Worm (Caenorhabditis elegans) whole organism, young adult: ENCODE results near the gene klp-20.

Experiments used
- C17E4.6 ChIP-seq: fragments of 200-800 bp; sonication (Bioruptor generic); IDR thresholded peaks from 2 replicates; pipeline ENCODE4 v1.3.6; 2022; ENCODE audit warnings: missing genetic modification reagents, missing genetic modification characterization, missing compliant biosample characterization
- bed-1 ChIP-seq: fragments of 200-800 bp; sonication (Bioruptor generic); IDR thresholded peaks from 2 replicates; pipeline ENCODE4 v1.3.6; 2022; ENCODE audit warnings: missing genetic modification reagents, missing genetic modification characterization, missing compliant biosample characterization
- ceh-58 ChIP-seq: fragments of 200-800 bp; sonication (Bioruptor generic); IDR thresholded peaks from 2 replicates; pipeline ENCODE4 v1.3.6; 2022; ENCODE audit warnings: missing genetic modification characterization, missing compliant biosample characterization
- dox-1 ChIP-seq: fragments of 200-800 bp; sonication (Bioruptor generic); IDR thresholded peaks from 2 replicates; pipeline ENCODE4 v1.3.6; 2022; ENCODE audit warnings: missing genetic modification reagents, missing genetic modification characterization, missing compliant biosample characterization
- dpl-1 ChIP-seq: fragments of 150-350 bp; optimal IDR thresholded peaks from 2 replicates; lab custom pipeline; 2014; ENCODE audit warnings: missing biosample characterization, missing genetic modification reagents, missing genetic modification characterization
- egl-18 ChIP-seq: fragments of 200-800 bp; sonication (Bioruptor generic); IDR thresholded peaks from 2 replicates; pipeline ENCODE4 v1.3.6; 2022; ENCODE audit warnings: missing genetic modification reagents, missing genetic modification characterization, missing compliant biosample characterization
- let-607 ChIP-seq, 2 experiments: fragments of 200-800 bp in 1 of 2; sonication (Bioruptor generic) in 1 of 2; sonication (generic microtip) in 1 of 2; optimal IDR thresholded peaks; 2 replicates each; lab custom pipeline; 2016 to 2018; ENCODE audit warnings: mild to moderate bottlenecking in 2 of 2, missing compliant biosample characterization in 2 of 2, missing genetic modification characterization in 2 of 2, moderate library complexity in 2 of 2, missing genotype in 1 of 2
- lin-26 ChIP-seq: fragments of 200-800 bp; sonication (Bioruptor generic); IDR thresholded peaks from 2 replicates; pipeline ENCODE4 v1.3.6; 2022; ENCODE audit warnings: missing genetic modification reagents, missing genetic modification characterization, missing compliant biosample characterization
- nfya-1 ChIP-seq: sonication (generic microtip); optimal IDR thresholded peaks from 2 replicates; lab custom pipeline; 2017; ENCODE audit warnings: antibody characterized with exemption, missing compliant biosample characterization, missing genetic modification characterization, borderline replicate concordance; ENCODE audit not compliant: insufficient read depth
- nfyb-1 ChIP-seq: fragments of 200-800 bp; sonication (Bioruptor generic); IDR thresholded peaks from 2 replicates; pipeline ENCODE4 v1.3.6; 2022; ENCODE audit warnings: missing genetic modification reagents, missing genetic modification characterization, missing compliant biosample characterization
- snpc-4 ChIP-seq, 5 experiments: fragments of 150-350 bp in 1 of 5; sonication (generic microtip) in 4 of 5; optimal IDR thresholded peaks; 2 replicates each; lab custom pipeline; 2014 to 2018; ENCODE audit warnings: missing genetic modification characterization in 5 of 5, missing biosample characterization in 3 of 5, antibody characterized with exemption in 2 of 5, mild to moderate bottlenecking in 2 of 5, missing compliant biosample characterization in 2 of 5, missing genotype in 2 of 5, moderate library complexity in 2 of 5, missing genetic modification reagents in 1 of 5
- tbp1 ChIP-seq: fragments of 200-800 bp; sonication (Bioruptor generic); optimal IDR thresholded peaks from 2 replicates; lab custom pipeline; 2018; ENCODE audit warnings: mild to moderate bottlenecking, missing genetic modification characterization, missing compliant biosample characterization
- ztf-28 ChIP-seq: fragments of 200-800 bp; sonication (Bioruptor generic); IDR thresholded peaks from 2 replicates; pipeline ENCODE4 v1.3.6; 2022; ENCODE audit warnings: missing genetic modification reagents, missing genetic modification characterization, missing compliant biosample characterization

ce11 chrIII:171617-172016 is 38.2 kb upstream of the klp-20 start, which contains the start of the genes F40G9.9 and F40G9.12:
- TF ChIP-seq let-607 (tag; optimal IDR thresholded peaks at IDR 0.05; lab: Kevin White, UChicago) (no peak), nfya-1 (tag; lab: Kevin White, UChicago) (no peak), snpc-4 (GFP tag; optimal IDR thresholded peaks at IDR 0.05; lab: Kevin White, UChicago) (no peak), snpc-4 (tag; optimal IDR thresholded peaks at IDR 0.05; lab: Kevin White, UChicago) (no peak), dox-1 (GFP tag; lab: Robert Waterston, UW) (no peak), bed-1 (no peak), nfyb-1 (GFP tag; lab: Robert Waterston, UW) (no peak), ceh-58 (GFP tag; lab: Robert Waterston, UW) (no peak), ztf-28 (GFP tag; lab: Robert Waterston, UW) (no peak), C17E4.6 (GFP tag; lab: Robert Waterston, UW) (no peak), tbp1 (GFP tag; lab: Kevin White, UChicago) (no peak), egl-18 (no peak), dpl-1 (GFP tag; lab: Kevin White, UChicago) (no peak), lin-26 (GFP tag; lab: Robert Waterston, UW) (no peak)
